Worm (Caenorhabditis elegans): ENCODE measurements around the gene srt-39.

- TF ChIP-seq lin-1 (GFP tag; IDR thresholded peaks at IDR 0.05) (no peak), skn-1 (tag; optimal IDR thresholded peaks at IDR 0.05) (no peak), jun-1 (tag; optimal IDR thresholded peaks at IDR 0.05) (no peak), lin-29 (GFP tag; IDR thresholded peaks at IDR 0.05) (no peak), nhr-41 (GFP tag; IDR thresholded peaks at IDR 0.05) (no peak)
Measured at ce11 chrV:12450441-12450840, 34.2 kb upstream of the srt-39 start, which contains the start of gene F28C1.1.

All from whole organism, L4 larva.